Worm (Caenorhabditis elegans) whole organism, L2 larva: ENCODE data around the gene C16B8.3.

Experiments used
- R02D3.7 ChIP-seq: fragments of 150-350 bp; optimal IDR thresholded peaks from 2 replicates; lab custom pipeline; 2014; ENCODE audit warnings: missing biosample characterization, missing genetic modification characterization
- ZK546.5 ChIP-seq: sonication (generic microtip); optimal IDR thresholded peaks from 2 replicates; lab custom pipeline; 2017; ENCODE audit warnings: missing biosample characterization, missing genetic modification characterization
- alr-1 ChIP-seq: fragments of 150-350 bp; optimal IDR thresholded peaks from 2 replicates; lab custom pipeline; 2014; ENCODE audit warnings: missing biosample characterization, missing genetic modification characterization
- blmp-1 ChIP-seq: sonication (generic microtip); optimal IDR thresholded peaks from 2 replicates; lab custom pipeline; 2017; ENCODE audit warnings: missing genetic modification characterization, mild to moderate bottlenecking, missing compliant biosample characterization, antibody characterized with exemption, moderate library complexity; ENCODE audit not compliant: insufficient read depth
- ceh-82 ChIP-seq: fragments of 150-350 bp; optimal IDR thresholded peaks from 2 replicates; lab custom pipeline; 2014; ENCODE audit warnings: missing biosample characterization, missing genetic modification characterization
- crh-2 ChIP-seq: sonication (generic microtip); optimal IDR thresholded peaks from 2 replicates; lab custom pipeline; 2017; ENCODE audit warnings: missing biosample characterization, missing genetic modification characterization
- dmd-4 ChIP-seq: sonication (generic microtip); optimal IDR thresholded peaks from 2 replicates; lab custom pipeline; 2017; ENCODE audit warnings: missing biosample characterization, missing genetic modification characterization
- egl-27 ChIP-seq: sonication (generic microtip); optimal IDR thresholded peaks from 3 replicates; lab custom pipeline; 2017; ENCODE audit warnings: missing biosample characterization, missing genetic modification reagents, missing genetic modification characterization
- elt-1 ChIP-seq: fragments of 150-350 bp; optimal IDR thresholded peaks from 2 replicates; lab custom pipeline; 2014; ENCODE audit warnings: missing biosample characterization, missing genetic modification characterization
- fos-1 ChIP-seq: fragments of 150-350 bp; optimal IDR thresholded peaks from 2 replicates; lab custom pipeline; 2014; ENCODE audit warnings: missing biosample characterization, missing genetic modification characterization
- gmeb-1 ChIP-seq: fragments of 150-350 bp; optimal IDR thresholded peaks from 2 replicates; lab custom pipeline; 2014; ENCODE audit warnings: missing biosample characterization, missing genetic modification characterization
- lin-11 ChIP-seq: fragments of 150-350 bp; sonication (generic microtip); optimal IDR thresholded peaks from 2 replicates; lab custom pipeline; 2014; ENCODE audit warnings: missing biosample characterization, missing genetic modification characterization, inconsistent platforms, mixed read lengths
- lin-13 ChIP-seq: fragments of 150-350 bp; optimal IDR thresholded peaks from 2 replicates; lab custom pipeline; 2014; ENCODE audit warnings: missing biosample characterization, missing genetic modification reagents, missing genetic modification characterization
- lin-39 ChIP-seq: fragments of 150-350 bp; optimal IDR thresholded peaks from 2 replicates; lab custom pipeline; 2014; ENCODE audit warnings: missing biosample characterization, missing genetic modification reagents, missing genetic modification characterization
- lsy-2 ChIP-seq, 2 experiments: fragments of 150-350 bp in 1 of 2; sonication (generic microtip) in 1 of 2; optimal IDR thresholded peaks; 2 replicates each; lab custom pipeline; 2014 to 2017; ENCODE audit warnings: missing biosample characterization in 2 of 2, missing genetic modification characterization in 2 of 2
- mab-5 ChIP-seq: fragments of 150-350 bp; optimal IDR thresholded peaks from 2 replicates; lab custom pipeline; 2014; ENCODE audit warnings: missing biosample characterization, missing genetic modification characterization
- mbf-1 ChIP-seq: sonication (generic microtip); optimal IDR thresholded peaks from 2 replicates; lab custom pipeline; 2017; ENCODE audit warnings: missing biosample characterization, missing genetic modification characterization
- mdl-1 ChIP-seq, 2 experiments: fragments of 150-350 bp in 1 of 2; sonication (generic microtip) in 1 of 2; optimal IDR thresholded peaks; 2 replicates each; lab custom pipeline; 2017; ENCODE audit warnings: missing biosample characterization in 2 of 2, missing genetic modification characterization in 2 of 2
- nhr-11 ChIP-seq: fragments of 150-350 bp; optimal IDR thresholded peaks from 2 replicates; lab custom pipeline; 2014; ENCODE audit warnings: missing biosample characterization, missing genetic modification characterization
- nhr-21 ChIP-seq: fragments of 150-350 bp; optimal IDR thresholded peaks from 2 replicates; lab custom pipeline; 2014; ENCODE audit warnings: missing biosample characterization, missing genetic modification characterization
- nhr-23 ChIP-seq: fragments of 150-350 bp; optimal IDR thresholded peaks from 2 replicates; lab custom pipeline; 2014; ENCODE audit warnings: missing biosample characterization, missing genetic modification reagents, missing genetic modification characterization
- nhr-237 ChIP-seq: fragments of 150-350 bp; optimal IDR thresholded peaks from 2 replicates; lab custom pipeline; 2014; ENCODE audit warnings: missing biosample characterization, missing genetic modification characterization
- nhr-25 ChIP-seq: fragments of 150-350 bp; sonication (generic microtip); optimal IDR thresholded peaks from 3 replicates; lab custom pipeline; 2014; ENCODE audit warnings: missing biosample characterization, missing genetic modification characterization
- nhr-77 ChIP-seq: fragments of 150-350 bp; optimal IDR thresholded peaks from 2 replicates; lab custom pipeline; 2014; ENCODE audit warnings: missing biosample characterization, missing genetic modification characterization
- sem-4 ChIP-seq: fragments of 150-350 bp; optimal IDR thresholded peaks from 2 replicates; lab custom pipeline; 2014; ENCODE audit warnings: missing biosample characterization, missing genetic modification reagents, missing genetic modification characterization
- skn-1 ChIP-seq: sonication (generic microtip); optimal IDR thresholded peaks from 2 replicates; lab custom pipeline; 2017; ENCODE audit warnings: missing biosample characterization, missing genetic modification characterization
- sma-3 ChIP-seq: sonication (generic microtip); optimal IDR thresholded peaks from 2 replicates; lab custom pipeline; 2016; ENCODE audit warnings: missing genetic modification reagents, missing genetic modification characterization, missing compliant biosample characterization
- sma-9 ChIP-seq, 2 experiments: fragments of 150-350 bp in 1 of 2; sonication (generic microtip) in 1 of 2; optimal IDR thresholded peaks; 2 replicates each; lab custom pipeline; 2014 to 2016; ENCODE audit warnings: missing genetic modification characterization in 2 of 2, mild to moderate bottlenecking in 1 of 2, missing biosample characterization in 1 of 2, missing compliant biosample characterization in 1 of 2, missing genetic modification reagents in 1 of 2, moderate library complexity in 1 of 2
- unc-39 ChIP-seq: fragments of 150-350 bp; optimal IDR thresholded peaks from 2 replicates; lab custom pipeline; 2014; ENCODE audit warnings: missing biosample characterization, missing genetic modification characterization
- unc-62 ChIP-seq: fragments of 150-350 bp; optimal IDR thresholded peaks from 2 replicates; lab custom pipeline; 2014; ENCODE audit warnings: missing biosample characterization, missing genetic modification reagents, missing genetic modification characterization
- zag-1 ChIP-seq: fragments of 150-350 bp; optimal IDR thresholded peaks from 2 replicates; lab custom pipeline; 2014; ENCODE audit warnings: missing biosample characterization, missing genetic modification characterization
- ztf-1 ChIP-seq: fragments of 200-800 bp; sonication (Bioruptor generic); conservative IDR thresholded peaks from 2 replicates; pipeline ENCODE4 v1.3.6; 2022; ENCODE audit warnings: missing genetic modification characterization, missing compliant biosample characterization
- ztf-11 ChIP-seq: sonication (generic microtip); optimal IDR thresholded peaks from 2 replicates; lab custom pipeline; 2017; ENCODE audit warnings: missing biosample characterization, missing genetic modification characterization
- ztf-4 ChIP-seq: fragments of 150-350 bp; optimal IDR thresholded peaks from 2 replicates; lab custom pipeline; 2014; ENCODE audit warnings: missing biosample characterization, missing genetic modification characterization

Gene C16B8.3

DNA sequence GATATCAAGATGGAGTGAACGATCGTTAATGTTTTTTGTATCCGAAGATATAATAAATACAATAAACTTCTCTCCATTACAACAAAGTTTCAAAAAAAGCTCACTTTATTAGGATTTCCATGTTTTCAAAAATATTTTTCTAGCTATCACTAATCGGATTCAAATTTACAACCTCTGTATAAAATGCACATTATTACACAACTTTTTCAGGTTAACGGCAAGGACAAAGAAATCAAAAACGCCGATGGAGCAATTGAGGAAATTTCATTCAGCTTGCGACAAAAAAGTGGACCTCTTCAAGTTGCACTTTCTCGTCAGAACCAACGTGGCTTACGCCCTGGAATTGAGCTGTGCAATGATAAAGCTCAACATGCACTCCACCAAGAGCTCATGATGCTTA is 38.5 kb upstream of the C16B8.3 start:
- no peak for TF ChIP-seq lin-13 (GFP tag; lab: Kevin White, UChicago)
- TF ChIP-seq mbf-1 (tag; lab: Kevin White, UChicago) = no peak
- no peak for TF ChIP-seq nhr-21 (tag; lab: Kevin White, UChicago)
- no peak for TF ChIP-seq ZK546.5 (tag; lab: Kevin White, UChicago)
- TF ChIP-seq R02D3.7 = no peak
- TF ChIP-seq crh-2 = no peak

DNA sequence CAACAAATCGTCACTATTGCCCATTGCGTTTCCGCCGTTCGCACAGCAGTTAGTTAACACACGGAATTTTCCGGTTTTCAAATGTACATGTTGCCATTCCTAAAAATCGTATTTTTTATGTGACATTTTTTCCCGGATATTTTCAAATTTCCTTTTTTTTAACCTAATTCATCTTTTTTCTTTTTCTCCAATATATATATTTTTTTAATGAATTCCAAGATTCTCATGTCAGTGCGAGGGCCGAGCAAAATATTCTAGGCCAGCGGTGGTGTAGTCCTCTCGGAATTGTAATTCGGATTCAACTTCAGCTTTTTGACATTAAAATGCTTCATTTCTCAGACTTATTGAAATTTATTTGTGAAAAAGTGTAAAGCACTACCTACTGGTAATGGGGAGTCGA is 36.6 kb upstream of the C16B8.3 start, which contains the start of gene R02E12.4:
R02E12.4 (plus strand) TSS at position 301 of the 400 bp plus-strand sequence.
- TF ChIP-seq nhr-25 (tag; lab: Kevin White, UChicago) (no peak), sma-9 (GFP tag; optimal IDR thresholded peaks at IDR 0.05; lab: Kevin White, UChicago) (no peak), sma-9 (tag; optimal IDR thresholded peaks at IDR 0.05; lab: Kevin White, UChicago) (no peak), gmeb-1 (tag; lab: Kevin White, UChicago) (no peak), sem-4 (no peak), unc-39 (tag; lab: Kevin White, UChicago) (no peak), nhr-77 (tag; lab: Kevin White, UChicago) (no peak), alr-1 (no peak), ztf-11 (tag; lab: Kevin White, UChicago) (no peak), dmd-4 (tag; lab: Kevin White, UChicago) (no peak), lin-39 (no peak)

DNA sequence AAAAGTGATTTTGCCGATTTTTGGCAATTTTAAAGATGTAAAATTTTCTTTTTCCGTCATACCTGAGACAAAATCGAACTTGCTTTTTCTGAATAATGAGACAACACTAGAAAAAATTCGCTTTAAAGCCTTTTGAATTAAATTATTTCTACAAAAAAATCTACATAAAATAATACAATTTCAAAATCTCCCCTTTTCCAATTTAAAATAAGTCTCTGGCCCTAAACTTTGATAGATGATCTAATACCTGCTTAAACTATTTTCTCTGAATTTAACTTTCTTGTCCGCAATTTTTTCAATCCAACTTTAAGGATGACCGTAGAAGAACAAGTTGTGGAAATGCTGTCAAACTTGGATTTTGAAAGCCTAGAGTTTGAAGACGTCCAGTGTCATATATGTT is 34.8 kb upstream of the C16B8.3 start, which contains the start of gene R02E12.12:
R02E12.12 (plus strand) TSS at position 301 of the 400 bp plus-strand sequence.
- TF ChIP-seq sem-4 = no peak
- TF ChIP-seq nhr-21 (tag; lab: Kevin White, UChicago) = no peak

DNA sequence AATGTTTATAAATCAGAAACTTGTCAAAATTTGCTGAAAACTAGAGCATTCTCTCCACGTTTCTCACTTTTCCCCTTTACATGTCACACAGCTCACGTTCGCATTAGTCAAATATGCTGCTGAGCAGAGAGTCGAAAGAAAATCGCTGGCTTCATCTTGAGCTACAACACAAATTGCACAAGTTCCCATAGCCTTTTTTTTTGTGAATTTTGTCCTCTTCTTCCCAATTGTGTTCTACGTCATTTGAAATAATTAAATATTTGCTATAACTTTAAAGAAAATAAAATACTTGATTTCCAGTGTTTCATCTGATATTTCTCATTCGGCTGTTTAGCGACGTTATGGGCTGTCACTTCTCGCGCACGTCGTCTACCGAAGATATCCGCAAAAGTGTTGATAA is 28.6 kb upstream of the C16B8.3 start, which contains the start of gene R02E12.5:
R02E12.5 (plus strand) TSS at position 301 of the 400 bp plus-strand sequence.
- TF ChIP-seq mdl-1 (tag; optimal IDR thresholded peaks at IDR 0.05; lab: Kevin White, UChicago) = no peak
- TF ChIP-seq ztf-11 (tag; lab: Kevin White, UChicago) = no peak
- no peak for TF ChIP-seq ztf-4 (tag; lab: Kevin White, UChicago)
- no peak for TF ChIP-seq egl-27 (tag; lab: Kevin White, UChicago)
- no peak for TF ChIP-seq mab-5 (tag; lab: Kevin White, UChicago)
- no peak for TF ChIP-seq ceh-82
- TF ChIP-seq skn-1 = no peak
- TF ChIP-seq dmd-4 (tag; lab: Kevin White, UChicago) = no peak
- no peak for TF ChIP-seq lsy-2 (tag; optimal IDR thresholded peaks at IDR 0.05; lab: Kevin White, UChicago)
- TF ChIP-seq alr-1 = no peak
- TF ChIP-seq nhr-23 = no peak
- no peak for TF ChIP-seq sem-4
- TF ChIP-seq lin-11 (tag; lab: Kevin White, UChicago) = no peak
- TF ChIP-seq nhr-77 (tag; lab: Kevin White, UChicago) = no peak
- no peak for TF ChIP-seq nhr-237
- no peak for TF ChIP-seq ZK546.5 (tag; lab: Kevin White, UChicago)
- no peak for TF ChIP-seq blmp-1
- no peak for TF ChIP-seq zag-1 (tag; lab: Kevin White, UChicago)
- no peak for TF ChIP-seq nhr-25 (tag; lab: Kevin White, UChicago)
- TF ChIP-seq lin-39 = no peak

ce11 chrX:3994418-3994817 is 26.0 kb upstream of the C16B8.3 start:
- TF ChIP-seq nhr-25 (tag; lab: Kevin White, UChicago) (no peak), blmp-1 (no peak), sma-3 (GFP tag; lab: Kevin White, UChicago) (no peak), elt-1 (no peak), ztf-4 (tag; lab: Kevin White, UChicago) (no peak), mdl-1 (tag; optimal IDR thresholded peaks at IDR 0.05; lab: Kevin White, UChicago) (no peak), ztf-1 (GFP tag; lab: Robert Waterston, UW) (no peak), fos-1 (tag; lab: Kevin White, UChicago) (peak; percentile 21), nhr-11 (tag; lab: Kevin White, UChicago) (no peak)

- TF ChIP-seq elt-1 (no peak), unc-62 (no peak)
- TF ChIP-seq, all 48 proteins: peak for 0
Measured at ce11 chrX:3991652-3992051, 23.2 kb upstream of the C16B8.3 start.
